Worm (Caenorhabditis elegans) whole organism, late embryonic: Measurements from ENCODE around the gene C07A4.2.

Experiments
- ceh-30 ChIP-seq: fragments of 150-350 bp; optimal IDR thresholded peaks from 2 replicates; lab custom pipeline; 2014; ENCODE audit warnings: missing biosample characterization, missing genetic modification characterization
- ceh-34 ChIP-seq: sonication (generic microtip); optimal IDR thresholded peaks from 2 replicates; lab custom pipeline; 2016; ENCODE audit warnings: mild to moderate bottlenecking, missing genetic modification characterization, missing compliant biosample characterization
- elt-2 ChIP-seq: sonication (generic microtip); optimal IDR thresholded peaks from 2 replicates; lab custom pipeline; 2016; ENCODE audit warnings: missing genetic modification reagents, missing genetic modification characterization, missing compliant biosample characterization
- nhr-11 ChIP-seq: fragments of 150-350 bp; optimal IDR thresholded peaks from 2 replicates; lab custom pipeline; 2014; ENCODE audit warnings: missing biosample characterization, missing genetic modification characterization
- npax-4 ChIP-seq: sonication (generic microtip); optimal IDR thresholded peaks from 2 replicates; lab custom pipeline; 2016; ENCODE audit warnings: missing genetic modification characterization, missing compliant biosample characterization
- pha-4 ChIP-seq: fragments of 150-350 bp; optimal IDR thresholded peaks from 2 replicates; lab custom pipeline; 2018; ENCODE audit warnings: missing biosample characterization, missing genetic modification reagents, missing genetic modification characterization
- sox-4 ChIP-seq: sonication (generic microtip); optimal IDR thresholded peaks from 2 replicates; lab custom pipeline; 2017; ENCODE audit warnings: mild to moderate bottlenecking, missing genetic modification characterization, inconsistent platforms, missing compliant biosample characterization

DNA sequence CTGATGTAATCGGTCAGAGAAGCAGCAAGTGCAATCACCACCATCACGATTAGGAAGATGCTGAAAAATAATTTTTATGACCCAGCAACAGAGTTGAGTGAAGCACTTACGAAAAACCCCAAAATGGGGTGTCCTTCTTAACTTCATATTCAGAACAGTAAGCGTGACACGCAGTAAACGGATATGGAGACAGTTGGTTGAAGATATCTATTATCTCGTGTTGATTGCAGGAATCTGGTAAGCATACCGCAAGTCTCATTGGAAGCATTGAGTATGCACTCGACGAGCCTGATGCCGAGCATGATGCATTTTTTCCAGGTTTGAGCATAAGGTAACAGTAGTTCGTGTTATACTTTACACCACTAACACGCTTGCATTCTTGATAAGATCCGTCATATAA is 30.7 kb upstream of the C07A4.2 start:
- TF ChIP-seq nhr-11 (tag; lab: Kevin White, UChicago) (no peak), elt-2 (tag; lab: Kevin White, UChicago) (no peak), pha-4 (tag; lab: Kevin White, UChicago) (no peak), sox-4 (tag; lab: Kevin White, UChicago) (no peak), ceh-30 (tag; lab: Kevin White, UChicago) (no peak), npax-4 (tag; lab: Kevin White, UChicago) (no peak), ceh-34 (tag; lab: Kevin White, UChicago) (no peak)
